Fruit fly (Drosophila melanogaster): ENCODE results near the gene sol.

DNA sequence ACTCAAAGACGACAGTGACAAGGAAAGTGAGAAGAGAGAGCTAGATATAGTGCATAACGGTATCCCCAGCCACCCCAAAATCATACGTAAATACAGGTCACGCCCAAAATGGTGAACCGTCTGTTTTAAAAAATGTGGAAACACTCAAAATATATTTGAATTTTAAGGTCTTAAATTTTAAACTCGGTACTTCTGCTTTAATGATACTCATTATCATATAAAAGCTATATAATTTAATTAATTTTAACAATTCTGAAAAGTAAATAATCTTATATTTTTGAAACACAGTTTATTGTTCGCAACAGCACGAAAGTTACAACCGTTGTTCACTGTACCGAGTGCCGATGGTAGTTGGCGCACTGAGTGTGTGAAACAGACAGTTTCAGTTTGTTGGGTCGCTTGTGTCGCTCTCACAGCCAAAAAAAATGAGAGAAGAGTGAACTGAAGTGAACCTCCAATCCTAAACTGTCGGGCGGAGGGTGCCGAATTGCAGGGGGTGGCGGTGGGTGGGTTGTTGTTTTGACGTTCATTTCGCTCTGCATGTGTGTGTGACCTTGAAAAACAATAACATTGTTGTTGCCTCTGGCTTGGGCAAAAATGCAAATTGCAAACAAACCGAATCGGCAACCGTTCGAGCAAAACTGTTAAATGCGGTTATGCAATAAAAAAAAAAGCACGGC is 16.4 kb downstream of the sol start:
- TF ChIP-seq kay (GFP tag; ENCODE audit: borderline replicate concordance) (no peak), CG14711 (tag; optimal IDR thresholded peaks at IDR 0.05) (peak; percentile 91)
